Worm (Caenorhabditis elegans) whole organism, L1 larva: ENCODE measurements around the gene acr-17.

Experiments used
- F16B12.6 ChIP-seq: fragments of 150-350 bp; optimal IDR thresholded peaks from 2 replicates; lab custom pipeline; 2014; ENCODE audit warnings: missing biosample characterization, missing genetic modification characterization
- aha-1 ChIP-seq: fragments of 150-350 bp; optimal IDR thresholded peaks from 2 replicates; lab custom pipeline; 2014; ENCODE audit warnings: missing biosample characterization, missing genetic modification characterization
- alr-1 ChIP-seq: fragments of 200-800 bp; sonication (Bioruptor generic); optimal IDR thresholded peaks from 2 replicates; lab custom pipeline; 2018; ENCODE audit warnings: borderline replicate concordance, mild to moderate bottlenecking, missing genetic modification characterization, missing compliant biosample characterization
- ces-1 ChIP-seq: fragments of 150-350 bp; optimal IDR thresholded peaks from 2 replicates; lab custom pipeline; 2014; ENCODE audit warnings: missing biosample characterization, missing genetic modification reagents, missing genetic modification characterization
- dpl-1 ChIP-seq, 3 experiments: fragments of 150-350 bp in 2 of 3; sonication (generic microtip) in 1 of 3; optimal IDR thresholded peaks; 2 replicates each; lab custom pipeline; 2014 to 2017; ENCODE audit warnings: missing biosample characterization in 3 of 3, missing genetic modification characterization in 3 of 3, missing genetic modification reagents in 3 of 3
- efl-1 ChIP-seq, 4 experiments: fragments of 150-350 bp; optimal IDR thresholded peaks in 3 of 4; peaks in 1 of 4; 1 replicate in 1 of 4; 2 replicates in 3 of 4; lab custom pipeline; 2014; ENCODE audit warnings: missing biosample characterization in 2 of 4, missing genetic modification characterization in 2 of 4, missing genetic modification reagents in 2 of 4
- elt-2 ChIP-seq: sonication (generic microtip); optimal IDR thresholded peaks from 2 replicates; lab custom pipeline; 2016; ENCODE audit warnings: missing genetic modification characterization, mild to moderate bottlenecking, inconsistent platforms, missing compliant biosample characterization, missing genetic modification reagents
- ets-5 ChIP-seq: fragments of 200-800 bp; sonication (Bioruptor generic); IDR thresholded peaks from 2 replicates; pipeline ENCODE4 v1.3.6; 2022; ENCODE audit warnings: missing genetic modification characterization, missing compliant biosample characterization
- fkh-4 ChIP-seq: sonication (generic microtip); optimal IDR thresholded peaks from 2 replicates; lab custom pipeline; 2016; ENCODE audit warnings: missing compliant biosample characterization, missing genetic modification characterization, borderline replicate concordance
- fkh-8 ChIP-seq: sonication (generic microtip); optimal IDR thresholded peaks from 2 replicates; lab custom pipeline; 2016; ENCODE audit warnings: mild to moderate bottlenecking, missing genetic modification characterization, missing compliant biosample characterization
- fos-1 ChIP-seq: fragments of 150-350 bp; optimal IDR thresholded peaks from 2 replicates; lab custom pipeline; 2014; ENCODE audit warnings: missing biosample characterization, missing genetic modification characterization
- jun-1 ChIP-seq: fragments of 150-350 bp; optimal IDR thresholded peaks from 2 replicates; lab custom pipeline; 2014; ENCODE audit warnings: missing biosample characterization, missing genetic modification reagents, missing genetic modification characterization
- lin-35 ChIP-seq, 2 experiments: fragments of 150-350 bp; optimal IDR thresholded peaks; 2 replicates each; lab custom pipeline; 2014; ENCODE audit warnings: missing biosample characterization in 2 of 2, missing genetic modification characterization in 2 of 2, missing genetic modification reagents in 2 of 2
- lin-39 ChIP-seq: fragments of 150-350 bp; optimal IDR thresholded peaks from 2 replicates; lab custom pipeline; 2014; ENCODE audit warnings: missing biosample characterization, missing genetic modification reagents, missing genetic modification characterization
- mab-9 ChIP-seq: fragments of 200-800 bp; sonication (Bioruptor generic); IDR thresholded peaks from 2 replicates; pipeline ENCODE4 v1.3.6; 2022; ENCODE audit warnings: missing genetic modification reagents, missing genetic modification characterization, missing compliant biosample characterization
- mdl-1 ChIP-seq, 2 experiments: fragments of 150-350 bp; optimal IDR thresholded peaks; 2 replicates each; lab custom pipeline; 2014 to 2017; ENCODE audit warnings: missing biosample characterization in 2 of 2, missing genetic modification characterization in 2 of 2, inconsistent platforms in 1 of 2
- mef-2 ChIP-seq: fragments of 150-350 bp; optimal IDR thresholded peaks from 2 replicates; lab custom pipeline; 2014; ENCODE audit warnings: missing biosample characterization, missing genetic modification characterization
- mep-1 ChIP-seq: fragments of 150-350 bp; optimal IDR thresholded peaks from 2 replicates; lab custom pipeline; 2014; ENCODE audit warnings: missing biosample characterization, missing genetic modification characterization
- nhr-19 ChIP-seq: fragments of 200-800 bp; sonication (Bioruptor generic); conservative IDR thresholded peaks from 2 replicates; pipeline ENCODE4 v1.3.6; 2022; ENCODE audit warnings: missing genetic modification characterization, missing compliant biosample characterization
- nhr-20 ChIP-seq: sonication (generic microtip); optimal IDR thresholded peaks from 2 replicates; lab custom pipeline; 2016; ENCODE audit warnings: mild to moderate bottlenecking, missing genetic modification characterization, missing compliant biosample characterization
- nhr-237 ChIP-seq: fragments of 150-350 bp; optimal IDR thresholded peaks from 2 replicates; lab custom pipeline; 2014; ENCODE audit warnings: missing biosample characterization, missing genetic modification characterization
- nhr-47 ChIP-seq: sonication (generic microtip); optimal IDR thresholded peaks from 2 replicates; lab custom pipeline; 2016; ENCODE audit warnings: mild to moderate bottlenecking, missing genetic modification characterization, moderate library complexity, missing compliant biosample characterization
- nhr-71 ChIP-seq: sonication (generic microtip); optimal IDR thresholded peaks from 2 replicates; lab custom pipeline; 2016; ENCODE audit warnings: mild to moderate bottlenecking, missing genetic modification characterization, moderate library complexity, missing compliant biosample characterization
- pag-3 ChIP-seq: sonication (generic microtip); optimal IDR thresholded peaks from 2 replicates; lab custom pipeline; 2017; ENCODE audit warnings: missing genetic modification characterization, mild to moderate bottlenecking, missing compliant biosample characterization, antibody characterized with exemption, borderline replicate concordance; ENCODE audit not compliant: insufficient read depth
- rnt-1 ChIP-seq: sonication (generic microtip); optimal IDR thresholded peaks from 2 replicates; lab custom pipeline; 2016; ENCODE audit warnings: mild to moderate bottlenecking, missing genetic modification characterization, moderate library complexity, missing compliant biosample characterization
- snpc-4 ChIP-seq: fragments of 150-350 bp; optimal IDR thresholded peaks from 2 replicates; lab custom pipeline; 2014; ENCODE audit warnings: missing biosample characterization, missing genetic modification characterization
- snu-23 ChIP-seq: sonication (generic microtip); optimal IDR thresholded peaks from 2 replicates; lab custom pipeline; 2016; ENCODE audit warnings: missing genetic modification characterization, missing compliant biosample characterization
- sptf-1 ChIP-seq: fragments of 150-350 bp; optimal IDR thresholded peaks from 2 replicates; lab custom pipeline; 2014; ENCODE audit warnings: missing biosample characterization, missing genetic modification characterization
- swsn-7 ChIP-seq: sonication (generic microtip); optimal IDR thresholded peaks from 2 replicates; lab custom pipeline; 2016; ENCODE audit warnings: missing genetic modification characterization, missing compliant biosample characterization
- tlp-1 ChIP-seq: fragments of 150-350 bp; optimal IDR thresholded peaks from 2 replicates; lab custom pipeline; 2014; ENCODE audit warnings: missing biosample characterization, missing genetic modification characterization
- unc-130 ChIP-seq: fragments of 150-350 bp; optimal IDR thresholded peaks from 2 replicates; lab custom pipeline; 2017; ENCODE audit warnings: missing biosample characterization, missing genetic modification characterization, inconsistent platforms
- unc-30 ChIP-seq: sonication (generic microtip); optimal IDR thresholded peaks from 2 replicates; lab custom pipeline; 2017; ENCODE audit warnings: missing biosample characterization, missing genetic modification characterization
- xbp-1 ChIP-seq: sonication (generic microtip); optimal IDR thresholded peaks from 2 replicates; lab custom pipeline; 2016; ENCODE audit warnings: missing genetic modification characterization, missing compliant biosample characterization
- zag-1 ChIP-seq: fragments of 150-350 bp; optimal IDR thresholded peaks from 2 replicates; lab custom pipeline; 2014; ENCODE audit warnings: missing biosample characterization, missing genetic modification characterization
- ztf-11 ChIP-seq, 2 experiments: sonication (generic microtip); optimal IDR thresholded peaks; 2 replicates each; lab custom pipeline; 2016 to 2017; ENCODE audit warnings: missing genetic modification characterization in 2 of 2, missing biosample characterization in 1 of 2, missing compliant biosample characterization in 1 of 2
- ztf-4 ChIP-seq: fragments of 150-350 bp; optimal IDR thresholded peaks from 2 replicates; lab custom pipeline; 2014; ENCODE audit warnings: missing biosample characterization, missing genetic modification characterization

The acr-17 gene

ce11 chrV:2639035-2639434 is 30.6 kb downstream of the acr-17 start, which contains the start of gene W02H5.2:
W02H5.2 (plus strand) TSS chrV:2639335.
- TF ChIP-seq aha-1 (tag; lab: Kevin White, UChicago) (no peak), dpl-1 (GFP tag; optimal IDR thresholded peaks at IDR 0.05; lab: Kevin White, UChicago) (no peak), mep-1 (no peak)

ce11 chrV:2639506-2639905 is 31.1 kb downstream of the acr-17 start:
- TF ChIP-seq dpl-1 (GFP tag; optimal IDR thresholded peaks at IDR 0.05; lab: Kevin White, UChicago) (peak in 1 of 3 experiments; percentile 1), ztf-4 (no peak), F16B12.6 (tag; lab: Kevin White, UChicago) (no peak), nhr-237 (tag; lab: Kevin White, UChicago) (no peak), unc-30 (tag; lab: Kevin White, UChicago) (no peak), efl-1 (optimal IDR thresholded peaks at IDR 0.05; lab: Kevin White, UChicago) (no peak), efl-1 (GFP tag; optimal IDR thresholded peaks at IDR 0.05 in 1 of 2; lab: Kevin White, UChicago) (peak in 1 of 2 experiments; percentile 10)

- no peak for TF ChIP-seq alr-1 (tag; lab: Kevin White, UChicago)
- TF ChIP-seq fkh-8, result no peak
- no peak for TF ChIP-seq mef-2
- TF ChIP-seq pag-3, result no peak
- TF ChIP-seq fos-1 (tag; lab: Kevin White, UChicago), result no peak
- no peak for TF ChIP-seq ces-1
- no peak for TF ChIP-seq lin-39 (tag; lab: Kevin White, UChicago)
- TF ChIP-seq jun-1, result no peak
- no peak for TF ChIP-seq nhr-19
- no peak for TF ChIP-seq elt-2
- no peak for TF ChIP-seq tlp-1
- no peak for TF ChIP-seq xbp-1
- TF ChIP-seq ztf-4, result no peak
- TF ChIP-seq ets-5, result no peak
- TF ChIP-seq mdl-1 (tag; optimal IDR thresholded peaks at IDR 0.05; lab: Kevin White, UChicago), result no peak
- TF ChIP-seq swsn-7 (tag; lab: Kevin White, UChicago), result no peak
- TF ChIP-seq zag-1, result no peak
- TF ChIP-seq dpl-1 (GFP tag; optimal IDR thresholded peaks at IDR 0.05; lab: Kevin White, UChicago), result no peak
These were observed 37.6 kb downstream of the acr-17 start for ce11 chrV:2646067-2646466.

- TF ChIP-seq swsn-7 (tag; lab: Kevin White, UChicago) (no peak), nhr-19 (no peak), tlp-1 (no peak)
These were observed 38.9 kb downstream of the acr-17 start for ce11 chrV:2647222-2647796.

- TF ChIP-seq efl-1 (optimal IDR thresholded peaks at IDR 0.05; lab: Kevin White, UChicago) (no peak), efl-1 (GFP tag; optimal IDR thresholded peaks at IDR 0.05 in 1 of 2; lab: Kevin White, UChicago) (peak in 1 of 2 experiments; percentile 49), dpl-1 (GFP tag; optimal IDR thresholded peaks at IDR 0.05; lab: Kevin White, UChicago) (no peak)
These were observed 42.5 kb downstream of the acr-17 start for ce11 chrV:2650980-2651379.

ce11 chrV:2652557-2653133 is 44.2 kb downstream of the acr-17 start, which contains the start of the genes W02H5.8 and angl-1:
W02H5.8 (minus strand) TSS chrV:2652657.
angl-1 (plus strand) TSS chrV:2653083.
- no peak for TF ChIP-seq efl-1 (optimal IDR thresholded peaks at IDR 0.05; lab: Kevin White, UChicago)
- TF ChIP-seq efl-1 (GFP tag; optimal IDR thresholded peaks at IDR 0.05 in 1 of 2; lab: Kevin White, UChicago), result peak in 1 of 2 experiments; percentile 89
- TF ChIP-seq snpc-4 (tag; lab: Kevin White, UChicago), result no peak
- no peak for TF ChIP-seq unc-130
- TF ChIP-seq, all 84 proteins: peak for 1

- TF ChIP-seq nhr-19, result no peak
- no peak for TF ChIP-seq efl-1 (optimal IDR thresholded peaks at IDR 0.05; lab: Kevin White, UChicago)
- TF ChIP-seq efl-1 (GFP tag; optimal IDR thresholded peaks at IDR 0.05 in 1 of 2; lab: Kevin White, UChicago), result peak in 1 of 2 experiments; percentile 48
These were observed 47.7 kb downstream of the acr-17 start for ce11 chrV:2656159-2656558.

- TF ChIP-seq efl-1 (optimal IDR thresholded peaks at IDR 0.05; lab: Kevin White, UChicago), result peak; percentile 34 to 37
- peak; percentile 33 to 93 for TF ChIP-seq efl-1 (GFP tag; optimal IDR thresholded peaks at IDR 0.05 in 1 of 2; lab: Kevin White, UChicago)
- peak in 2 of 3 experiments; percentile 10 to 51 for TF ChIP-seq dpl-1 (GFP tag; optimal IDR thresholded peaks at IDR 0.05; lab: Kevin White, UChicago)
- TF ChIP-seq nhr-47 (tag; lab: Kevin White, UChicago), result no peak
- no peak for TF ChIP-seq mab-9 (GFP tag; lab: Robert Waterston, UW)
- TF ChIP-seq lin-35 (GFP tag; optimal IDR thresholded peaks at IDR 0.05; lab: Kevin White, UChicago), result peak in 1 of 2 experiments; percentile 51
- peak; percentile 12 for TF ChIP-seq snu-23 (GFP tag; lab: Kevin White, UChicago)
- TF ChIP-seq sptf-1 (tag; lab: Kevin White, UChicago), result no peak
- peak; percentile 27 for TF ChIP-seq nhr-71 (tag; lab: Kevin White, UChicago)
- TF ChIP-seq rnt-1 (tag; lab: Kevin White, UChicago), result no peak
- TF ChIP-seq ets-5, result no peak
- peak; percentile 1 for TF ChIP-seq xbp-1
- no peak for TF ChIP-seq fkh-4
- no peak for TF ChIP-seq nhr-20 (tag; lab: Kevin White, UChicago)
- TF ChIP-seq ztf-11 (tag; optimal IDR thresholded peaks at IDR 0.05; lab: Kevin White, UChicago), result no peak
These were observed 49.2 kb downstream of the acr-17 start for ce11 chrV:2657682-2658081.
